Worm (Caenorhabditis elegans) whole organism, young adult: ENCODE results near the gene T15B12.1.

ENCODE experiments used
- B0336.3 ChIP-seq: fragments of 200-800 bp; sonication (Bioruptor generic); IDR thresholded peaks from 2 replicates; pipeline ENCODE4 v1.3.6; 2022; ENCODE audit warnings: missing genetic modification characterization, missing compliant biosample characterization
- F33H1.4 ChIP-seq: fragments of 200-800 bp; sonication (Bioruptor generic); IDR thresholded peaks from 2 replicates; pipeline ENCODE4 v1.3.6; 2022; ENCODE audit warnings: missing genetic modification reagents, missing genetic modification characterization, missing compliant biosample characterization
- F57A8.1 ChIP-seq: fragments of 200-800 bp; sonication (Bioruptor generic); optimal IDR thresholded peaks from 2 replicates; lab custom pipeline; 2018; ENCODE audit warnings: mild to moderate bottlenecking, missing genetic modification characterization, moderate library complexity, missing compliant biosample characterization
- K11D2.4 ChIP-seq: fragments of 200-800 bp; sonication (Bioruptor generic); IDR thresholded peaks from 2 replicates; pipeline ENCODE4 v1.3.6; 2022; ENCODE audit warnings: missing genetic modification reagents, missing genetic modification characterization, missing compliant biosample characterization
- T26A5.8 ChIP-seq: sonication (generic microtip); optimal IDR thresholded peaks from 2 replicates; lab custom pipeline; 2016; ENCODE audit warnings: missing genetic modification characterization, missing compliant biosample characterization
- Y79H2A.3 ChIP-seq: fragments of 200-800 bp; sonication (Bioruptor generic); conservative IDR thresholded peaks from 2 replicates; pipeline ENCODE4 v1.3.6; 2022; ENCODE audit warnings: missing genetic modification reagents, missing genetic modification characterization, missing compliant biosample characterization
- ZK185.1 ChIP-seq: sonication (generic microtip); optimal IDR thresholded peaks from 2 replicates; lab custom pipeline; 2016; ENCODE audit warnings: mild to moderate bottlenecking, missing genetic modification characterization, missing compliant biosample characterization; ENCODE audit not compliant: poor library complexity, severe bottlenecking
- akir-1 ChIP-seq: fragments of 200-800 bp; sonication (Bioruptor generic); optimal IDR thresholded peaks from 2 replicates; lab custom pipeline; 2018; ENCODE audit warnings: mild to moderate bottlenecking, missing genetic modification characterization, moderate library complexity, missing compliant biosample characterization
- aptf-2 ChIP-seq: fragments of 200-800 bp; sonication (Bioruptor generic); conservative IDR thresholded peaks from 2 replicates; pipeline ENCODE4 v1.3.6; 2022; ENCODE audit warnings: missing genetic modification reagents, missing genetic modification characterization, missing compliant biosample characterization
- aptf-3 ChIP-seq: fragments of 200-800 bp; sonication (Bioruptor generic); IDR thresholded peaks from 2 replicates; pipeline ENCODE4 v1.3.6; 2022; ENCODE audit warnings: missing genetic modification characterization, missing compliant biosample characterization
- atf-7 ChIP-seq: sonication (generic microtip); optimal IDR thresholded peaks from 2 replicates; lab custom pipeline; 2017; ENCODE audit warnings: mild to moderate bottlenecking, missing genetic modification characterization, missing compliant biosample characterization
- athp-1 ChIP-seq: sonication (generic microtip); optimal IDR thresholded peaks from 2 replicates; lab custom pipeline; 2017; ENCODE audit warnings: mild to moderate bottlenecking, missing genetic modification characterization, missing compliant biosample characterization
- attf-5 ChIP-seq: fragments of 200-800 bp; sonication (Bioruptor generic); optimal IDR thresholded peaks from 2 replicates; lab custom pipeline; 2018; ENCODE audit warnings: mild to moderate bottlenecking, missing genetic modification characterization, missing compliant biosample characterization
- attf-6 ChIP-seq: fragments of 200-800 bp; sonication (Bioruptor generic); IDR thresholded peaks from 2 replicates; pipeline ENCODE4 v1.3.6; 2022; ENCODE audit warnings: missing genetic modification reagents, missing genetic modification characterization, missing compliant biosample characterization
- cebp-1 ChIP-seq, 2 experiments: fragments of 200-800 bp in 1 of 2; sonication (Bioruptor generic) in 1 of 2; sonication (generic microtip) in 1 of 2; IDR thresholded peaks in 1 of 2; optimal IDR thresholded peaks in 1 of 2; 2 replicates each; pipeline versions ENCODE4 v1.3.6 to Lab custom; 2017 to 2022; ENCODE audit warnings: missing compliant biosample characterization in 2 of 2, missing genetic modification characterization in 2 of 2, mild to moderate bottlenecking in 1 of 2, missing genetic modification reagents in 1 of 2, moderate library complexity in 1 of 2
- ceh-27 ChIP-seq: fragments of 200-800 bp; sonication (Bioruptor generic); optimal IDR thresholded peaks from 2 replicates; lab custom pipeline; 2018; ENCODE audit warnings: mild to moderate bottlenecking, missing genetic modification characterization, moderate library complexity, missing compliant biosample characterization
- ceh-58 ChIP-seq: fragments of 200-800 bp; sonication (Bioruptor generic); IDR thresholded peaks from 2 replicates; pipeline ENCODE4 v1.3.6; 2022; ENCODE audit warnings: missing genetic modification characterization, missing compliant biosample characterization
- ceh-79 ChIP-seq: sonication (generic microtip); optimal IDR thresholded peaks from 2 replicates; lab custom pipeline; 2017; ENCODE audit warnings: mild to moderate bottlenecking, missing genetic modification characterization, missing compliant biosample characterization
- die-1 ChIP-seq: sonication (generic microtip); optimal IDR thresholded peaks from 2 replicates; lab custom pipeline; 2016; ENCODE audit warnings: missing genotype, mild to moderate bottlenecking, missing genetic modification characterization, missing compliant biosample characterization
- dox-1 ChIP-seq: fragments of 200-800 bp; sonication (Bioruptor generic); IDR thresholded peaks from 2 replicates; pipeline ENCODE4 v1.3.6; 2022; ENCODE audit warnings: missing genetic modification reagents, missing genetic modification characterization, missing compliant biosample characterization
- efl-1 ChIP-seq: fragments of 150-350 bp; optimal IDR thresholded peaks from 2 replicates; lab custom pipeline; 2014; ENCODE audit warnings: missing biosample characterization, missing genetic modification reagents, missing genetic modification characterization
- egl-44 ChIP-seq: fragments of 200-800 bp; sonication (Bioruptor generic); IDR thresholded peaks from 2 replicates; pipeline ENCODE4 v1.3.6; 2022; ENCODE audit warnings: missing genetic modification reagents, missing genetic modification characterization, missing compliant biosample characterization
- egrh-3 ChIP-seq: fragments of 200-800 bp; sonication (Bioruptor generic); IDR thresholded peaks from 2 replicates; pipeline ENCODE4 v1.3.6; 2022; ENCODE audit warnings: missing genetic modification reagents, missing genetic modification characterization, missing compliant biosample characterization
- ets-4 ChIP-seq: fragments of 200-800 bp; sonication (Bioruptor generic); optimal IDR thresholded peaks from 2 replicates; lab custom pipeline; 2018; ENCODE audit warnings: mild to moderate bottlenecking, missing genetic modification characterization, missing compliant biosample characterization
- him-1 ChIP-seq: sonication (generic microtip); optimal IDR thresholded peaks from 2 replicates; lab custom pipeline; 2016; ENCODE audit warnings: missing genotype, missing genetic modification reagents, missing genetic modification characterization, missing compliant biosample characterization
- hlh-26 ChIP-seq: fragments of 200-800 bp; sonication (Bioruptor generic); conservative IDR thresholded peaks from 2 replicates; pipeline ENCODE4 v1.3.6; 2022; ENCODE audit warnings: missing genetic modification reagents, missing genetic modification characterization, missing compliant biosample characterization
- hmg-1.2 ChIP-seq: fragments of 200-800 bp; sonication (Bioruptor generic); IDR thresholded peaks from 2 replicates; pipeline ENCODE4 v1.3.6; 2022; ENCODE audit warnings: missing genetic modification reagents, missing genetic modification characterization, missing compliant biosample characterization
- hsf-1 ChIP-seq: fragments of 200-800 bp; sonication (Bioruptor generic); IDR thresholded peaks from 2 replicates; pipeline ENCODE4 v1.3.6; 2022; ENCODE audit warnings: missing genetic modification reagents, missing genetic modification characterization, missing compliant biosample characterization
- let-526 ChIP-seq: fragments of 200-800 bp; sonication (Bioruptor generic); IDR thresholded peaks from 2 replicates; pipeline ENCODE4 v1.3.6; 2022; ENCODE audit warnings: missing genetic modification reagents, missing genetic modification characterization, missing compliant biosample characterization
- lin-26 ChIP-seq: fragments of 200-800 bp; sonication (Bioruptor generic); IDR thresholded peaks from 2 replicates; pipeline ENCODE4 v1.3.6; 2022; ENCODE audit warnings: missing genetic modification reagents, missing genetic modification characterization, missing compliant biosample characterization
- lin-35 ChIP-seq, 3 experiments: fragments of 150-350 bp in 2 of 3; sonication (generic microtip) in 1 of 3; optimal IDR thresholded peaks; 2 replicates each; lab custom pipeline; 2014 to 2018; ENCODE audit warnings: missing biosample characterization in 3 of 3, missing genetic modification characterization in 3 of 3, missing genetic modification reagents in 3 of 3
- lin-40 ChIP-seq: sonication (generic microtip); optimal IDR thresholded peaks from 2 replicates; lab custom pipeline; 2016; ENCODE audit warnings: missing genetic modification characterization, mild to moderate bottlenecking, missing compliant biosample characterization, missing genotype, missing genetic modification reagents
- lin-54 ChIP-seq: fragments of 200-800 bp; sonication (Bioruptor generic); optimal IDR thresholded peaks from 2 replicates; lab custom pipeline; 2018; ENCODE audit warnings: mild to moderate bottlenecking, missing genetic modification characterization, missing compliant biosample characterization
- lir-1 ChIP-seq: fragments of 200-800 bp; sonication (Bioruptor generic); conservative IDR thresholded peaks from 2 replicates; pipeline ENCODE4 v1.3.6; 2022; ENCODE audit warnings: missing genetic modification reagents, missing genetic modification characterization, missing compliant biosample characterization
- madf-8 ChIP-seq: fragments of 200-800 bp; sonication (Bioruptor generic); conservative IDR thresholded peaks from 2 replicates; pipeline ENCODE4 v1.3.6; 2022; ENCODE audit warnings: missing genetic modification reagents, missing genetic modification characterization, missing compliant biosample characterization
- nfya-2 ChIP-seq: fragments of 200-800 bp; sonication (Bioruptor generic); IDR thresholded peaks from 2 replicates; pipeline ENCODE4 v1.3.6; 2022; ENCODE audit warnings: missing genetic modification reagents, missing genetic modification characterization, missing compliant biosample characterization
- nhr-80 ChIP-seq: sonication (generic microtip); optimal IDR thresholded peaks from 2 replicates; lab custom pipeline; 2016; ENCODE audit warnings: missing genetic modification characterization, missing compliant biosample characterization
- pbrm-1 ChIP-seq: fragments of 200-800 bp; sonication (Bioruptor generic); IDR thresholded peaks from 2 replicates; pipeline ENCODE4 v1.3.6; 2022; ENCODE audit warnings: missing genetic modification reagents, missing genetic modification characterization, missing compliant biosample characterization
- rec-8 ChIP-seq, 2 experiments: sonication (generic microtip); optimal IDR thresholded peaks; 2 replicates each; lab custom pipeline; 2016; ENCODE audit warnings: mild to moderate bottlenecking in 2 of 2, missing genetic modification characterization in 2 of 2, missing genetic modification reagents in 2 of 2, missing genotype in 2 of 2, missing biosample characterization in 1 of 2, missing compliant biosample characterization in 1 of 2, moderate library complexity in 1 of 2
- snpc-1.1 ChIP-seq: sonication (generic microtip); optimal IDR thresholded peaks from 2 replicates; lab custom pipeline; 2017; ENCODE audit warnings: missing genetic modification characterization, mild to moderate bottlenecking, missing compliant biosample characterization, antibody characterized with exemption, moderate library complexity, missing genotype, missing genetic modification reagents; ENCODE audit not compliant: insufficient read depth
- sptf-2 ChIP-seq: fragments of 200-800 bp; sonication (Bioruptor generic); optimal IDR thresholded peaks from 2 replicates; lab custom pipeline; 2018; ENCODE audit warnings: mild to moderate bottlenecking, missing genetic modification characterization, missing compliant biosample characterization
- tbp1 ChIP-seq: fragments of 200-800 bp; sonication (Bioruptor generic); optimal IDR thresholded peaks from 2 replicates; lab custom pipeline; 2018; ENCODE audit warnings: mild to moderate bottlenecking, missing genetic modification characterization, missing compliant biosample characterization
- unc-62 ChIP-seq: fragments of 150-350 bp; optimal IDR thresholded peaks from 2 replicates; lab custom pipeline; 2014; ENCODE audit warnings: missing biosample characterization, missing genetic modification reagents, missing genetic modification characterization
- xnd-1 ChIP-seq: sonication (generic microtip); optimal IDR thresholded peaks from 2 replicates; lab custom pipeline; 2016; ENCODE audit warnings: missing genotype, missing genetic modification reagents, missing genetic modification characterization, missing compliant biosample characterization
- zfh-2 ChIP-seq: fragments of 200-800 bp; sonication (Bioruptor generic); conservative IDR thresholded peaks from 2 replicates; pipeline ENCODE4 v1.3.6; 2022; ENCODE audit warnings: missing genetic modification reagents, missing genetic modification characterization, missing compliant biosample characterization
- ztf-18 ChIP-seq: sonication (generic microtip); optimal IDR thresholded peaks from 2 replicates; lab custom pipeline; 2016; ENCODE audit warnings: missing genotype, mild to moderate bottlenecking, missing genetic modification characterization, missing compliant biosample characterization
- ztf-3 ChIP-seq: fragments of 200-800 bp; sonication (Bioruptor generic); optimal IDR thresholded peaks from 2 replicates; lab custom pipeline; 2018; ENCODE audit warnings: mild to moderate bottlenecking, missing genetic modification characterization, missing compliant biosample characterization

The T15B12.1 gene

DNA sequence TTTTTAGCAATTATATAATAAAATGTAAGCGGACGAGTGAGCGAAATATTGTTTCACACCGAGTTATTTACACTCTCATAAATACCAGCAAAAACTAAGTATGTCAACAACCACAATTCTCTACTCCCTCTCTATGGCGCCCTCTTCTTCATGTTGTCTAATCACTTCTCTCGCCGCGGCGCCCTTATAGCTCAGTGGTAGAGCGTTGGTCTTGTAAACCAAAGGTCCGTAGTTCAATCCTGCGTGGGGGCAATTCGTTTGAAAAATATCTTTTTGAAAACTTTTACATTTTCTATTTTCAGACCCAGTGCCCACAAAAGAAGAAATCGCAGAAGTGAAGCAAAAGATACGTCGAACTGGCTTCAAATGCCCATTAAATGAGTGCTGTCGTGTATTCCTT, 17.7 kb downstream of the T15B12.1 start (continued):
- TF ChIP-seq F57A8.1 (peak; percentile 69), egl-44 (GFP tag; lab: Robert Waterston, UW) (peak; percentile 87; the same call in 1 of the 2 replicates), lin-26 (GFP tag; lab: Robert Waterston, UW) (peak; percentile 98), akir-1 (GFP tag; lab: Kevin White, UChicago) (no peak), hsf-1 (no peak; the same call in 1 of the 2 replicates), ceh-58 (GFP tag; lab: Robert Waterston, UW) (peak; percentile 91; the same call in 1 of the 2 replicates), attf-6 (GFP tag; lab: Robert Waterston, UW) (peak; percentile 68; the same call in 1 of the 2 replicates), T26A5.8 (tag; lab: Kevin White, UChicago) (peak; percentile 68), athp-1 (peak; percentile 89), let-526 (GFP tag; lab: Robert Waterston, UW) (0 out of 2 replicates have a peak, but pooled peaks have one; percentile 43), ceh-79 (tag; lab: Kevin White, UChicago) (peak; percentile 91), cebp-1 (GFP tag; IDR thresholded peaks at IDR 0.05; lab: Robert Waterston, UW) (peak; percentile 66; the same call in 1 of the 2 replicates), cebp-1 (tag; optimal IDR thresholded peaks at IDR 0.05; lab: Kevin White, UChicago) (peak; percentile 77), him-1 (tag; lab: Kevin White, UChicago) (peak; percentile 85), tbp1 (GFP tag; lab: Kevin White, UChicago) (peak; percentile 100), hlh-26 (GFP tag; lab: Robert Waterston, UW) (no peak), sptf-2 (GFP tag; lab: Kevin White, UChicago) (no peak), aptf-2 (peak; percentile 72; the same call in 1 of the 2 replicates), ztf-18 (peak; percentile 80), Y79H2A.3 (GFP tag; lab: Robert Waterston, UW) (no peak), F33H1.4 (GFP tag; lab: Robert Waterston, UW) (peak; percentile 68), K11D2.4 (GFP tag; lab: Robert Waterston, UW) (no peak), nhr-80 (peak; percentile 30), zfh-2 (no peak), die-1 (tag; lab: Kevin White, UChicago) (peak; percentile 97), ceh-27 (peak; percentile 64), hmg-1.2 (GFP tag; lab: Robert Waterston, UW) (peak; percentile 84), pbrm-1 (GFP tag; lab: Robert Waterston, UW) (peak; percentile 86), ZK185.1 (tag; lab: Kevin White, UChicago) (peak; percentile 94), dox-1 (GFP tag; lab: Robert Waterston, UW) (no peak; the same call in 1 of the 2 replicates), snpc-1.1 (peak; percentile 59), unc-62 (GFP tag; lab: Kevin White, UChicago) (no peak), lin-40 (tag; lab: Kevin White, UChicago) (peak; percentile 49), madf-8 (GFP tag; lab: Robert Waterston, UW) (peak; percentile 59), efl-1 (GFP tag; lab: Kevin White, UChicago) (peak; percentile 11), xnd-1 (tag; lab: Kevin White, UChicago) (peak; percentile 18), lin-54 (GFP tag; lab: Kevin White, UChicago) (peak; percentile 74), aptf-3 (GFP tag; lab: Robert Waterston, UW) (peak; percentile 83; the same call in 1 of the 2 replicates), lin-35 (GFP tag; optimal IDR thresholded peaks at IDR 0.05; lab: Kevin White, UChicago) (peak in 1 of 3 experiments; percentile 43), nfya-2 (GFP tag; lab: Robert Waterston, UW) (no peak), egrh-3 (GFP tag; lab: Robert Waterston, UW) (peak; percentile 60; the same call in 1 of the 2 replicates), atf-7 (peak; percentile 21), lir-1 (GFP tag; lab: Robert Waterston, UW) (0 out of 2 replicates have a peak, but pooled peaks have one; percentile 10), attf-5 (peak; percentile 75), rec-8 (tag; optimal IDR thresholded peaks at IDR 0.05; lab: Kevin White, UChicago) (peak; percentile 83 to 93), ets-4 (no peak), ztf-3 (GFP tag; lab: Kevin White, UChicago) (no peak), B0336.3 (GFP tag; lab: Robert Waterston, UW) (no peak)
